Fruit fly (Drosophila melanogaster): ENCODE results near the gene CG5160.

DNA sequence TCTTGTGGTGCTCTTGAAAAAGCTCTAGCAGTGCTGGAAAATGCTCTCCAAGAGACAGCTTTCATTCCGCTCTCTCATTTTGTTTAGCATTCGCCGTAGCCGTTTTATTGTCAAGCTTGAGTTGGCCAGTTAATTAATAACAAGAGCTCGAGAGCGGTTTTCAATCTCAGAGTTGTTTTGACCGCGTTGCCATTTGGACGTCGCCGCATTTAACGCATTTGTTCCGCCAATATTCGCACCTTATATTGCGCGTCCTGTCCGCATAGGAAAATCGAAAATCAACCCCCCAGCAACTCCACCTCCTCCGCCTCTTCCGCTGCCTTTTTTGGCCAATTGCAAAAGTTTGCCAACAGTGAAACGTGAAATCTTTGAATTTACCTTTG is 38.8 kb upstream of the CG5160 start, which contains the start of gene CG5973:
- TF ChIP-seq Dll (optimal IDR thresholded peaks at IDR 0.05) (no peak), usp (GFP tag; optimal IDR thresholded peaks at IDR 0.05) (no peak), CG8478 (optimal IDR thresholded peaks at IDR 0.05) (no peak), EcR (GFP tag; optimal IDR thresholded peaks at IDR 0.05) (no peak), psq (optimal IDR thresholded peaks at IDR 0.05) (no peak)

Measured in whole organism.